Fruit fly (Drosophila melanogaster) whole organism, pupa: Measurements from ENCODE around the gene CG32086.

Source experiments
- CG13204 ChIP-seq: fragments of 200-800 bp; sonication (Bioruptor generic); optimal IDR thresholded peaks from 2 replicates; lab custom pipeline; 2018; ENCODE audit warnings: missing biosample characterization, mild to moderate bottlenecking, missing genetic modification characterization, moderate library complexity
- CG15710 ChIP-seq: fragments of 200-800 bp; sonication (Bioruptor generic); optimal IDR thresholded peaks from 2 replicates; lab custom pipeline; 2018; ENCODE audit warnings: missing biosample characterization, mild to moderate bottlenecking, missing genetic modification characterization, moderate library complexity
- CG32121 ChIP-seq: fragments of 200-800 bp; sonication (Bioruptor generic); IDR thresholded peaks from 2 replicates; pipeline ENCODE4 v1.3.6; 2022; ENCODE audit warnings: missing biosample characterization, missing genetic modification characterization
- CG34367 ChIP-seq: fragments of 200-800 bp; sonication (Bioruptor generic); optimal IDR thresholded peaks from 2 replicates; lab custom pipeline; 2018; ENCODE audit warnings: missing biosample characterization, mild to moderate bottlenecking, missing genetic modification characterization
- CG4496 ChIP-seq: fragments of 200-800 bp; sonication (Bioruptor generic); IDR thresholded peaks from 3 replicates; pipeline ENCODE4 v1.3.6; 2022; ENCODE audit warnings: missing biosample characterization, missing genetic modification characterization
- CG8159 ChIP-seq: fragments of 200-800 bp; sonication (Bioruptor generic); optimal IDR thresholded peaks from 3 replicates; lab custom pipeline; 2018; ENCODE audit warnings: missing biosample characterization, mild to moderate bottlenecking, missing genetic modification characterization, moderate library complexity
- CG8301 ChIP-seq: fragments of 200-800 bp; sonication (Bioruptor generic); optimal IDR thresholded peaks from 2 replicates; lab custom pipeline; 2018; ENCODE audit warnings: missing biosample characterization, mild to moderate bottlenecking, missing genetic modification characterization
- CG9948 ChIP-seq: fragments of 200-800 bp; sonication (Bioruptor generic); optimal IDR thresholded peaks from 2 replicates; lab custom pipeline; 2018; ENCODE audit warnings: missing biosample characterization, mild to moderate bottlenecking, missing genetic modification characterization, moderate library complexity
- EcR ChIP-seq: fragments of 200-800 bp; sonication (Bioruptor generic); optimal IDR thresholded peaks from 3 replicates; lab custom pipeline; 2019; ENCODE audit warnings: missing biosample characterization, missing genetic modification characterization, mild to moderate bottlenecking, moderate library complexity, missing genetic modification reagents
- Ets98B ChIP-seq: fragments of 200-800 bp; sonication (Bioruptor generic); IDR thresholded peaks from 2 replicates; pipeline ENCODE4 v1.3.6; 2022; ENCODE audit warnings: missing biosample characterization, missing genetic modification characterization
- Pif1B ChIP-seq: fragments of 200-800 bp; sonication (Bioruptor generic); optimal IDR thresholded peaks from 3 replicates; lab custom pipeline; 2016; ENCODE audit warnings: missing biosample characterization, missing genetic modification characterization
- fd96Ca ChIP-seq: fragments of 200-800 bp; sonication (Bioruptor generic); IDR thresholded peaks from 3 replicates; pipeline ENCODE4 v1.3.6; 2022; ENCODE audit warnings: missing biosample characterization, missing genetic modification characterization
- gl ChIP-seq: fragments of 200-800 bp; sonication (Bioruptor generic); optimal IDR thresholded peaks from 2 replicates; lab custom pipeline; 2018; ENCODE audit warnings: missing biosample characterization, mild to moderate bottlenecking, missing genetic modification characterization

dm6 chr3L:11533704-11534319, 50.1 kb downstream of the CG32086 start:
- peak; percentile 19 for TF ChIP-seq CG15710 (tag; lab: Kevin White, UChicago)
- peak; percentile 16 for TF ChIP-seq CG8159 (tag; lab: Kevin White, UChicago)
- no peak for TF ChIP-seq CG34367 (tag; lab: Kevin White, UChicago)
- no peak for TF ChIP-seq CG8301 (tag; lab: Kevin White, UChicago)
- no peak for TF ChIP-seq Ets98B (GFP tag; lab: Robert Waterston, UW)
- TF ChIP-seq gl = no peak
- TF ChIP-seq fd96Ca = no peak
- no peak for TF ChIP-seq CG32121
- TF ChIP-seq CG4496 = no peak
- no peak for TF ChIP-seq Pif1B (GFP tag; lab: Kevin White, UChicago)
- TF ChIP-seq EcR = no peak
- TF ChIP-seq CG9948 = no peak
- TF ChIP-seq CG13204 = no peak
